Fruit fly (Drosophila melanogaster): ENCODE data around the gene Gr5a.

DNA sequence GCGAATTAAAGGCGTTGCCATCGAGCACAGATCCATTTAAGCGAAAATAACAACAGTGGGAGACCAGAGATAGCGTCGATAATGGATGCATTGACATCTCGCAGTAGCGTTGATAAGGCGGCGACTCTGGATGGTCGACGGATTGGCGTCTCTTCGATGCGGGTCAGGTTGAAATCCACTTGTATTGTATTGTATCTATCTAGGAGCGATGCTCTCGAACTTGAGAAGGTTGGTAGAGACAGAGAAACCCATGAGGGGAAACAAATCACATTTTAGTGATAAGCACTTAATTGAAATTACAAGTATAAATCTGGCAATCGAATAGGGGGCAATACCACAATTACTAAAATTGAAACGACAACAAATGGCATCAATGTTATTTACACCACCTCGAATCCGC is 43.2 kb downstream of the Gr5a start:
- TF ChIP-seq CG15336 (GFP tag; IDR thresholded peaks at IDR 0.05): no peak
- TF ChIP-seq Sox102F (GFP tag; optimal IDR thresholded peaks at IDR 0.05): no peak
- no peak for TF ChIP-seq CG7368 (GFP tag; optimal IDR thresholded peaks at IDR 0.05)
- no peak for TF ChIP-seq CG8632 (GFP tag; optimal IDR thresholded peaks at IDR 0.05)
- no peak for TF ChIP-seq CG6276 (GFP tag; optimal IDR thresholded peaks at IDR 0.05)
- TF ChIP-seq CG8319 (GFP tag; optimal IDR thresholded peaks at IDR 0.05): no peak
- TF ChIP-seq CG8119 (GFP tag; IDR thresholded peaks at IDR 0.05): no peak
- TF ChIP-seq CG10669 (GFP tag; optimal IDR thresholded peaks at IDR 0.05): no peak
- no peak for TF ChIP-seq CG16779 (tag; optimal IDR thresholded peaks at IDR 0.05)
- TF ChIP-seq topi (GFP tag; optimal IDR thresholded peaks at IDR 0.05): no peak
- no peak for TF ChIP-seq achi (GFP tag; optimal IDR thresholded peaks at IDR 0.05)
